Worm (Caenorhabditis elegans): Measurements from ENCODE around the gene srx-67.

DNA sequence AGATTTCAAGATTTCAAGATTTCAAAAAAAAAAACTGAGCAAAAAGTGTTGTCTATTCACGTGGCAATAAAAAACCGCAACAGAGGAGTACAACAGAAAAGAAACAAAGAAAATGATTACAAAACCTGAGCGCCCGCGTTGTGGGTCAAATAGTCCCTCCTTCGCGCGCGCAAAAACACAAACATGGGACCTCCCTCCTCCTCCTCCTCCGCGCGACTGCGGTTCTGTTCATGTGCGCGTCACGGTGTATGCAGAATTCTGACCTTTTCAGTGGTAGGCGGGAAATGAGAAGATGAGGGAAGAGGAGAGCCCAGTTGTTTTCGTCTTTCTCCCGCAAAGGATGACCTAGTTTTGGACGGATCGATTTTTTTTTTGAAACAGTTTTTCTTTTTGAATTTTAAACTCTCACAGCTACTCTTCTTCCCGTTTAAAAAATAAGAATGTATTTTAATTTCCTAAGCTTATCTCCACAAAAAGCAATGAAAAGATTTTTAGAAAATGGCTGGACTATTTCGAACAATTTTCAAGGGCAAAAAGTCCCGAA is 24.1 kb upstream of the srx-67 start, which contains the start of gene C17E7.4:
- TF ChIP-seq nhr-25 (tag; optimal IDR thresholded peaks at IDR 0.05; ENCODE audit: borderline replicate concordance, insufficient read depth) (no peak), fkh-10 (GFP tag; optimal IDR thresholded peaks at IDR 0.05) (no peak), nhr-11 (tag; optimal IDR thresholded peaks at IDR 0.05) (no peak), fos-1 (tag; optimal IDR thresholded peaks at IDR 0.05) (no peak)

Measured in whole organism, L4 larva.